Fruit fly (Drosophila melanogaster) whole organism, embryonic: ENCODE results near the gene Tsp74F.

ENCODE experiments used
- ATbp ChIP-seq: fragments of 200-800 bp; sonication (Bioruptor generic); optimal IDR thresholded peaks from 2 replicates; lab custom pipeline; 2017; ENCODE audit warnings: missing biosample characterization, mild to moderate bottlenecking, missing genetic modification characterization, missing genetic modification reagents
- Abd-B ChIP-seq: fragments of 200-800 bp; sonication (Bioruptor generic); optimal IDR thresholded peaks from 2 replicates; lab custom pipeline; 2018; ENCODE audit warnings: missing biosample characterization, mild to moderate bottlenecking, missing genetic modification characterization, moderate library complexity
- Atf-2 ChIP-seq: fragments of 200-800 bp; sonication (Bioruptor generic); optimal IDR thresholded peaks from 2 replicates; lab custom pipeline; 2016; ENCODE audit warnings: missing biosample characterization, missing genetic modification characterization
- B-H1 ChIP-seq: fragments of 200-800 bp; sonication (Bioruptor generic); IDR thresholded peaks from 3 replicates; pipeline ENCODE4 v1.3.6; 2022; ENCODE audit warnings: missing biosample characterization, missing genetic modification characterization
- BtbVII ChIP-seq: fragments of 200-800 bp; sonication (Bioruptor generic); optimal IDR thresholded peaks from 3 replicates; lab custom pipeline; 2017; ENCODE audit warnings: missing biosample characterization, mild to moderate bottlenecking, missing genetic modification characterization
- CG10267 ChIP-seq: fragments of 200-800 bp; sonication (Bioruptor generic); optimal IDR thresholded peaks from 2 replicates; lab custom pipeline; 2018; ENCODE audit warnings: missing biosample characterization, mild to moderate bottlenecking, missing genetic modification characterization, moderate library complexity
- CG10959 ChIP-seq: fragments of 200-800 bp; sonication (Bioruptor generic); IDR thresholded peaks from 2 replicates; pipeline ENCODE4 v1.3.6; 2022; ENCODE audit warnings: missing biosample characterization, missing genetic modification characterization
- CG11093 ChIP-seq: fragments of 200-800 bp; sonication (Bioruptor generic); IDR thresholded peaks from 3 replicates; pipeline ENCODE4 v1.3.6; 2022; ENCODE audit warnings: missing biosample characterization, missing genetic modification characterization
- CG11456 ChIP-seq: fragments of 200-800 bp; sonication (Bioruptor generic); IDR thresholded peaks from 3 replicates; pipeline ENCODE4 v1.3.6; 2022; ENCODE audit warnings: missing biosample characterization, missing genetic modification characterization
- CG11695 ChIP-seq: fragments of 200-800 bp; sonication (Bioruptor generic); IDR thresholded peaks from 3 replicates; pipeline ENCODE4 v1.3.6; 2022; ENCODE audit warnings: missing biosample characterization, missing genetic modification characterization
- CG12071 ChIP-seq: fragments of 200-800 bp; sonication (Bioruptor generic); optimal IDR thresholded peaks from 3 replicates; lab custom pipeline; 2018; ENCODE audit warnings: missing biosample characterization, mild to moderate bottlenecking, missing genetic modification characterization
- CG13287 ChIP-seq: fragments of 200-800 bp; sonication (Bioruptor generic); IDR thresholded peaks from 2 replicates; pipeline ENCODE4 v1.3.6; 2022; ENCODE audit warnings: missing biosample characterization, missing genetic modification characterization; ENCODE audit not compliant: partially characterized antibody
- CG15269 ChIP-seq: fragments of 200-800 bp; sonication (Bioruptor generic); optimal IDR thresholded peaks from 2 replicates; lab custom pipeline; 2018; ENCODE audit warnings: missing biosample characterization, mild to moderate bottlenecking, missing genetic modification characterization, moderate library complexity
- CG15696 ChIP-seq: fragments of 200-800 bp; sonication (Bioruptor generic); optimal IDR thresholded peaks from 2 replicates; lab custom pipeline; 2019; ENCODE audit warnings: missing biosample characterization, mild to moderate bottlenecking, missing genetic modification characterization, moderate library complexity
- CG17802 ChIP-seq: fragments of 200-800 bp; sonication (Bioruptor generic); optimal IDR thresholded peaks from 2 replicates; lab custom pipeline; 2018; ENCODE audit warnings: missing biosample characterization, mild to moderate bottlenecking, missing genetic modification characterization, moderate library complexity
- CG18262 ChIP-seq: fragments of 200-800 bp; optimal IDR thresholded peaks from 3 replicates; lab custom pipeline; 2019; ENCODE audit warnings: missing biosample characterization, mild to moderate bottlenecking, missing genetic modification characterization, moderate library complexity
- CG2199 ChIP-seq: fragments of 200-800 bp; sonication (Bioruptor generic); IDR thresholded peaks from 3 replicates; pipeline ENCODE4 v1.3.6; 2022; ENCODE audit warnings: missing biosample characterization, missing genetic modification characterization
- CG3163 ChIP-seq: fragments of 200-800 bp; sonication (Bioruptor generic); optimal IDR thresholded peaks from 3 replicates; lab custom pipeline; 2016; ENCODE audit warnings: missing biosample characterization, missing genetic modification characterization
- CG34376 ChIP-seq: fragments of 200-800 bp; sonication (Bioruptor generic); optimal IDR thresholded peaks from 2 replicates; lab custom pipeline; 2018; ENCODE audit warnings: missing biosample characterization, mild to moderate bottlenecking, missing genetic modification characterization
- CG34422 ChIP-seq: fragments of 200-800 bp; sonication (Bioruptor generic); IDR thresholded peaks from 3 replicates; pipeline ENCODE4 v1.3.6; 2022; ENCODE audit warnings: missing biosample characterization, missing genetic modification characterization
- CG3838 ChIP-seq: fragments of 200-800 bp; sonication (Bioruptor generic); optimal IDR thresholded peaks from 3 replicates; lab custom pipeline; 2016; ENCODE audit warnings: missing biosample characterization, missing genetic modification characterization
- CG6765 ChIP-seq: fragments of 200-800 bp; sonication (Bioruptor generic); optimal IDR thresholded peaks from 3 replicates; lab custom pipeline; 2017; ENCODE audit warnings: missing biosample characterization, mild to moderate bottlenecking, missing genetic modification characterization
- CG8478 ChIP-seq: fragments of >200 bp; optimal IDR thresholded peaks from 2 replicates; lab custom pipeline; 2018
- CrebB ChIP-seq: fragments of 200-800 bp; sonication (Bioruptor generic); optimal IDR thresholded peaks from 3 replicates; lab custom pipeline; 2018; ENCODE audit warnings: missing biosample characterization, mild to moderate bottlenecking, missing genetic modification characterization
- ERR ChIP-seq: fragments of 200-800 bp; sonication (Bioruptor generic); optimal IDR thresholded peaks from 2 replicates; lab custom pipeline; 2016; ENCODE audit warnings: missing biosample characterization, missing genetic modification characterization
- Eip74EF ChIP-seq, 2 experiments: fragments of 200-800 bp in 1 of 2; fragments of >200 bp in 1 of 2; sonication (Bioruptor generic) in 1 of 2; optimal IDR thresholded peaks; 2 replicates each; lab custom pipeline; 2017 to 2019; ENCODE audit warnings: missing biosample characterization in 2 of 2, missing genetic modification characterization in 2 of 2, mild to moderate bottlenecking in 1 of 2, moderate library complexity in 1 of 2
- H15 ChIP-seq: fragments of 200-800 bp; sonication (Bioruptor generic); IDR thresholded peaks from 3 replicates; pipeline ENCODE4 v1.3.6; 2022; ENCODE audit warnings: missing biosample characterization, missing genetic modification characterization
- H2.0 ChIP-seq: fragments of 200-800 bp; sonication (Bioruptor generic); IDR thresholded peaks from 2 replicates; pipeline ENCODE4 v1.3.6; 2022; ENCODE audit warnings: missing biosample characterization, missing genetic modification characterization
- HHEX ChIP-seq: fragments of 200-800 bp; sonication (Bioruptor generic); optimal IDR thresholded peaks from 3 replicates; lab custom pipeline; 2017; ENCODE audit warnings: missing biosample characterization, mild to moderate bottlenecking, missing genetic modification characterization, missing genetic modification reagents
- Hey ChIP-seq: fragments of 200-800 bp; sonication (Bioruptor generic); optimal IDR thresholded peaks from 3 replicates; lab custom pipeline; 2018; ENCODE audit warnings: missing biosample characterization, mild to moderate bottlenecking, missing genetic modification characterization
- MTF-1 ChIP-seq: fragments of 200-800 bp; sonication (Bioruptor generic); optimal IDR thresholded peaks from 2 replicates; lab custom pipeline; 2018; ENCODE audit warnings: missing biosample characterization, mild to moderate bottlenecking, missing genetic modification characterization, borderline replicate concordance
- Med ChIP-seq: fragments of 200-800 bp; sonication (Bioruptor generic); peaks from one replicate; lab custom pipeline; 2016; ENCODE audit warnings: missing biosample characterization, missing genetic modification characterization, mild to moderate bottlenecking, inconsistent platforms, moderate library complexity
- Oli ChIP-seq: fragments of 200-800 bp; sonication (Bioruptor generic); optimal IDR thresholded peaks from 2 replicates; lab custom pipeline; 2018; ENCODE audit warnings: missing biosample characterization, mild to moderate bottlenecking, missing genetic modification characterization, moderate library complexity
- chinmo ChIP-seq: fragments of 200-800 bp; sonication (Bioruptor generic); IDR thresholded peaks from 4 replicates; pipeline ENCODE4 v1.3.6; 2022; ENCODE audit warnings: missing biosample characterization, missing genetic modification characterization; ENCODE audit not compliant: partially characterized antibody
- cwo ChIP-seq: fragments of 200-800 bp; sonication (Bioruptor generic); optimal IDR thresholded peaks from 3 replicates; lab custom pipeline; 2017; ENCODE audit warnings: missing biosample characterization, missing genetic modification characterization, mild to moderate bottlenecking, moderate library complexity, missing genetic modification reagents
- dimm ChIP-seq: fragments of 200-800 bp; sonication (Bioruptor generic); IDR thresholded peaks from 2 replicates; pipeline ENCODE4 v1.3.6; 2022; ENCODE audit warnings: missing biosample characterization, missing genetic modification characterization
- dmrt99B ChIP-seq: fragments of 200-800 bp; sonication (Bioruptor generic); optimal IDR thresholded peaks from 2 replicates; lab custom pipeline; 2018; ENCODE audit warnings: missing biosample characterization, mild to moderate bottlenecking, missing genetic modification characterization, moderate library complexity
- dysf ChIP-seq: fragments of 200-800 bp; sonication (Bioruptor generic); IDR thresholded peaks from 3 replicates; pipeline ENCODE4 v1.3.6; 2022; ENCODE audit warnings: missing biosample characterization, missing genetic modification characterization
- fd64A ChIP-seq: fragments of 200-800 bp; sonication (Bioruptor generic); optimal IDR thresholded peaks from 3 replicates; lab custom pipeline; 2018; ENCODE audit warnings: missing biosample characterization, mild to moderate bottlenecking, missing genetic modification characterization
- hkb ChIP-seq, 2 experiments: fragments of 200-800 bp in 1 of 2; fragments of >200 bp in 1 of 2; sonication (Bioruptor generic) in 1 of 2; IDR thresholded peaks in 1 of 2; optimal IDR thresholded peaks in 1 of 2; 2 replicates each; pipeline versions ENCODE4 v1.3.6 to Lab custom; 2017 to 2022; ENCODE audit warnings: missing biosample characterization in 1 of 2, missing genetic modification characterization in 1 of 2
- kni ChIP-seq: fragments of 200-800 bp; sonication (Bioruptor generic); optimal IDR thresholded peaks from 3 replicates; lab custom pipeline; 2017; ENCODE audit warnings: mild to moderate bottlenecking, missing biosample characterization, missing genetic modification reagents, missing genetic modification characterization
- lab ChIP-seq: fragments of 200-800 bp; sonication (Bioruptor generic); optimal IDR thresholded peaks from 3 replicates; lab custom pipeline; 2017; ENCODE audit warnings: missing biosample characterization, missing genetic modification characterization, mild to moderate bottlenecking, moderate library complexity, missing genetic modification reagents
- nau ChIP-seq: fragments of 200-800 bp; sonication (Bioruptor generic); optimal IDR thresholded peaks from 3 replicates; lab custom pipeline; 2017; ENCODE audit warnings: missing biosample characterization, mild to moderate bottlenecking, missing genetic modification characterization, missing genetic modification reagents
- oc ChIP-seq: fragments of 200-800 bp; sonication (Bioruptor generic); optimal IDR thresholded peaks from 2 replicates; lab custom pipeline; 2018; ENCODE audit warnings: missing biosample characterization, mild to moderate bottlenecking, missing genetic modification characterization, moderate library complexity
- otp ChIP-seq: fragments of 200-800 bp; sonication (Bioruptor generic); IDR thresholded peaks from 3 replicates; pipeline ENCODE4, ENCODE4 v1.3.6; 2022; ENCODE audit warnings: missing biosample characterization, missing genetic modification characterization
- repo ChIP-seq: fragments of 200-800 bp; sonication (Bioruptor generic); optimal IDR thresholded peaks from 2 replicates; lab custom pipeline; 2016; ENCODE audit warnings: missing biosample characterization, missing genetic modification characterization
- sim ChIP-seq: fragments of 200-800 bp; sonication (Bioruptor generic); IDR thresholded peaks from 2 replicates; pipeline ENCODE4 v1.3.6; 2022; ENCODE audit warnings: missing biosample characterization, missing genetic modification characterization
- wek ChIP-seq: fragments of 200-800 bp; sonication (Bioruptor generic); optimal IDR thresholded peaks from 3 replicates; lab custom pipeline; 2018; ENCODE audit warnings: missing biosample characterization, mild to moderate bottlenecking, missing genetic modification characterization, moderate library complexity
- z ChIP-seq: fragments of 200-800 bp; sonication (Bioruptor generic); IDR thresholded peaks from 3 replicates; pipeline ENCODE4 v1.3.6; 2022; ENCODE audit warnings: missing biosample characterization, missing genetic modification characterization
- zfh1 ChIP-seq: fragments of 200-800 bp; sonication (Bioruptor generic); IDR thresholded peaks from 3 replicates; pipeline ENCODE4 v1.3.6; 2022; ENCODE audit warnings: missing biosample characterization, missing genetic modification characterization

Gene Tsp74F

DNA sequence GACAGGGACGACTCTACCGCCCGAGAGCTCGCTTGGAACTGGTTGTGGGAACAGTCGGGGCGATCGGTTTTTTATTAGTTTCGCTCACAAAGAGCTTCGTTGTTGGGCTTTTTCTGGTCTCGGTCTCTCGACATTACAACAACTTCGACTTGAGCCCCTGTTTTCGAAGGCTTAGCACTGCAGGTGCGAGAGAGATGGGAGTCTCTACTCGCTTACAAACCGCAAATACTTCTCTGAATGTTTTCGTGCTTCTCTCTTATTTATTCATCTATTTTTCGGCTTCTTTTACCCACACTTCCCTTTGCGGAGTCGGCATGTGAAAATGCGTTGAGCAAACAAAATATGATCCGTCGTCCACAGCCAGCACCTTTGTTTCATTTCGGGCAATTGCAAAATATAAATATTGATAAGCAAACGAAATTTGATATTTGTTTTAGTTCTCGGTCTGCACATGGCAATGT lies at the start of gene Tsp74F (continued):
- TF ChIP-seq CG11695 (0 out of 3 replicates have a peak, but pooled peaks have one; percentile 16), CG2199 (GFP tag; lab: Robert Waterston, UW) (no peak), oc (tag; lab: Kevin White, UChicago) (peak; percentile 61), CG15696 (tag; lab: Kevin White, UChicago) (peak; percentile 27), H2.0 (GFP tag; lab: Robert Waterston, UW) (no peak), CrebB (tag; lab: Kevin White, UChicago) (peak; percentile 27), Eip74EF (GFP tag; optimal IDR thresholded peaks at IDR 0.05; lab: Kevin White, UChicago) (peak in 1 of 2 experiments; percentile 34), otp (GFP tag; lab: Robert Waterston, UW) (no peak), fd64A (peak; percentile 34), Abd-B (GFP tag; lab: Kevin White, UChicago) (no peak), CG15269 (tag; lab: Kevin White, UChicago) (peak; percentile 3), nau (GFP tag; lab: Kevin White, UChicago) (peak; percentile 33), ATbp (GFP tag; lab: Kevin White, UChicago) (peak; percentile 31), dmrt99B (tag; lab: Kevin White, UChicago) (peak; percentile 43), CG6765 (GFP tag; lab: Kevin White, UChicago) (peak; percentile 5), CG3163 (GFP tag; lab: Kevin White, UChicago) (peak; percentile 41), CG34376 (GFP tag; lab: Kevin White, UChicago) (peak; percentile 1), z (GFP tag; lab: Robert Waterston, UW) (peak; percentile 43; the same call in 1 of the 3 replicates), Oli (tag; lab: Kevin White, UChicago) (no peak), CG13287 (GFP tag; lab: Robert Waterston, UW) (0 out of 2 replicates have a peak, but pooled peaks have one; percentile 18), CG17802 (tag; lab: Kevin White, UChicago) (no peak), hkb (optimal IDR thresholded peaks at IDR 0.05; lab: Kevin White, UChicago) (no peak), hkb (GFP tag; IDR thresholded peaks at IDR 0.05; lab: Robert Waterston, UW) (peak; percentile 44; the same call in 1 of the 2 replicates), sim (no peak), repo (GFP tag; lab: Kevin White, UChicago) (no peak), MTF-1 (GFP tag; lab: Kevin White, UChicago) (peak; percentile 6), kni (GFP tag; lab: Kevin White, UChicago) (peak; percentile 61), CG12071 (peak; percentile 63), wek (GFP tag; lab: Kevin White, UChicago) (peak; percentile 40), dysf (peak; percentile 21; the same call in 1 of the 3 replicates), HHEX (GFP tag; lab: Kevin White, UChicago) (peak; percentile 28)

DNA sequence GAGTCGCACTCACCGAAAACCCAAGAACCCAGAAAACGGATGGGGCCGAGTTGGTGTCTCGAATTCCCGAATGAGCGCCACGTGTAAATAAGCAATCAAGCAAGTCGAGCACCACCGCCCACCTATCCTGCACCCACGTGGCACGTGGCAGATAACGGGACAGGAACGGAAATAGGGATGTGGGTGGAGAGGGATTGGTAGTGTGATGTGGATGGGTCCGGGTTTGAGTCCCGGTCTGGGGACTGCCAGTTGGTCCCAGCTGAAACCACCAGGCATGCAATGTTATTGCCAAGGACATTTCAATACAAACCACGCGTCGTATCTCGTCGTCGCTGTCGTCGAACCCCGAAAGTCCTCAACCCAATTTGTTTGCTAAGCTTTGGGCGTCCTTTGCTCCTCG lies 49.8 kb upstream of the Tsp74F start:
- TF ChIP-seq cwo (GFP tag; lab: Kevin White, UChicago) (peak; percentile 67), ERR (GFP tag; lab: Kevin White, UChicago) (peak; percentile 4), CG11456 (GFP tag; lab: Robert Waterston, UW) (0 out of 3 replicates have a peak, but pooled peaks have one; percentile 11), lab (GFP tag; lab: Kevin White, UChicago) (peak; percentile 4), CG3838 (GFP tag; lab: Kevin White, UChicago) (no peak), zfh1 (GFP tag; lab: Robert Waterston, UW) (0 out of 3 replicates have a peak, but pooled peaks have one; percentile 20), Atf-2 (GFP tag; lab: Kevin White, UChicago) (no peak), dimm (GFP tag; lab: Robert Waterston, UW) (no peak), Hey (tag; lab: Kevin White, UChicago) (peak; percentile 91), BtbVII (GFP tag; lab: Kevin White, UChicago) (no peak), CG11093 (no peak), CG10959 (GFP tag; lab: Robert Waterston, UW) (no peak), H15 (GFP tag; lab: Robert Waterston, UW) (no peak), chinmo (GFP tag; lab: Robert Waterston, UW) (no peak), Med (GFP tag; lab: Kevin White, UChicago) (peak; percentile 31), CG8478 (lab: Kevin White, UChicago) (peak; percentile 60), CG18262 (tag; lab: Kevin White, UChicago) (no peak), CG10267 (no peak), B-H1 (GFP tag; lab: Robert Waterston, UW) (no peak), CG34422 (GFP tag; lab: Robert Waterston, UW) (no peak)
